Worm (Caenorhabditis elegans): ENCODE data around the gene rsks-1.

Gene rsks-1

DNA sequence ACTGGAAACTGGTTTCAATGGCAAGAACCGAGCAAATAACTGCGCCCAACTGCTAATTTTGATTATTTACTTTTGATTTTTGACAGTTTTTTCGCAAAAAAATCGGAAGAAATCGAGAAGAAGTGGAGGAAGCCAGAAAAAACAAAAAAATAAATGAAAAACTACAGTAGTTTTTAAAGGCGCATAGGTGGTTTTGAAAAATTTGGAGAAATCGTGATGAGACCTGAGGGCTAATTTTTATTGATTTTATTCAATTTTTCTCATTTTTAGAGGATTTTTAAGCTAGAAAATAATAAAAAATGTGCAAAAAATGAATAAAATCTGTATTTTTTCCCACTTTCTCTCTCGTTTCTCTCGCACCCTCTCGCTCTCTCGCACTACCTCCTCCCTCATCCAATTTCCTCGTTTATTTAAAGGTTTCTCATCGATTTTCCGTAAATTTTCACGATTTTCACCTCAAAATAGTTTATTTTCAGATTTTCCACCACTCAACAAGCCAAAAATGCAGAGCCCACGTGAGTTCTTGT lies 29.7 kb downstream of the rsks-1 start, which contains the start of gene Y47D3A.20:
Gene Y47D3A.20 (plus strand): TSS at position 477 of the 527 bp plus-strand sequence.
- no peak for TF ChIP-seq unc-62 (GFP tag; optimal IDR thresholded peaks at IDR 0.05)

DNA sequence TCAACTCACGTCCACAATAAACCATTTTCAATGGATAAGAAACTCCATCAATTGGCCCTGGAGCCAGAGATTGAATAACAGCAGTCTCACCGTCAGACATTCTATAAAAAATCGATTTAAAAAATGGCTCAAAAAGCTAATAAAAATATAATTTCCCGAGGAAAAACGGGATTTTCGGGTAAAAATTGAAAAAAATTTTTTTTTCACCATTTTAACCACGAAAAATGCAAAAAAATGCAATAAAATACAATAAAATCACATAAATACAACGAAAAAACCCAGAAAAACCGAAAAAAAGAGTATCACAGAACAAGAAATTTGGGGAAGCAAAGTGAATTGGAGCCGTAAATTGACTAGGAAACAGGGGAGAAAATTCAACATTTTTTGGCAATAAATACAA lies 33.9 kb downstream of the rsks-1 start, which contains the start of gene Y47D3A.21:
Gene Y47D3A.21 (minus strand): TSS at position 101 of the 400 bp plus-strand sequence.
- TF ChIP-seq unc-62 (GFP tag; optimal IDR thresholded peaks at IDR 0.05) = no peak

DNA sequence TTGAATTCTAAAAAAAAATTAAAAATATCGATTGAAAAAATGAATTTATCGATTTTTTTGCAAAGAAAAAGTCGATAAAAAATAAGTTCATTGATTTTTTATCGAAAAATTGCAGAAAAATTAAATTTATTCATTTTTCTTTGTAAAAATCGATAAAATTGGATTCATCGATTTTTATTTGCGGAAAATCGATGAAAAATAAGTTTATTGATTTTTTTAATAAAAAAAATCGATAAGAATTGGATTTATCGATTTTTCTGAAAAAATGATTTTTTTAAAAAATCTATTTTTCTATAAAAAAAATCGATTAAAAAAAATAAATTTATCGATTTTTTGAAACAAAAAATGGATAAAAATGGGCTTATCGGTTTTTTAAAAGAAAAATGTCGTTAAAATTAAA lies 35.0 kb downstream of the rsks-1 start:
- no peak for TF ChIP-seq unc-62 (GFP tag; optimal IDR thresholded peaks at IDR 0.05)

DNA sequence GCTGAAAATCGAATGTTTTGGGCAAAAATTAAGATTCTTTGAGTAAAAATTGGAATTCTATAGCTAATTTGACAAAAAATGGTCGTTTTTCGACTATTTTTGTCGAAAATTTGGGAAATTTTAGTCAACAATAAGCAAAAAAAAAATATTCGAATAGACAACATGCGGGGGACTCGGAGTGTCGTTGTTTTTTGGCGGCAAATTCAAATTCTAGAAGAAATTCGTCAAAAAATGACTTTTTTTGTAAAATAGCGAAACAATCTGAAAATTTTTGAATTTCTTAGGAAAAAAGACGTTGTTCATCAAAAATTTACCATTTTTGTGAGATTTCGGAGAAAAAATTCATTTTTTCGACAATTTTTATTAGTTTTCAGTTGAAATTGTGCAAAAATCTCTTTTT lies 38.7 kb downstream of the rsks-1 start:
- no peak for TF ChIP-seq unc-62 (GFP tag; optimal IDR thresholded peaks at IDR 0.05)

DNA sequence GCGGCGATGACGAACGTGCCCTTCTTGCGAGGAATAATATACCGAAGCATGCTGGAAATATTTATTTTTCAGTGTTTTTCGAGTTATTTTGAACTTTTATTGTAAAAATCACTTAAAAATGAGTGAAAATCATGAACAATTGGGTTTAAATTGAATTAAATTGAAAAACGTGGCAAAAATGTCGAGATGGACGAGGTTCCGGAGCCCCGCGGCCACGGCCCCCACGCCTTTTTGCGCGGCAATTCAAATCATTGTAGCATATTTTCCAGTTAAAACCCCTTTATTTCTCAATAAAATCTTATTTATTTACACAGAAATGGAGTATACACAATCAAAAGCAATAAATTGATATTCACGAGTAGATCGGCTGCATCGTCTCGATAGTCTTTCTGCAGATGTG lies 41.1 kb downstream of the rsks-1 start:
- no peak for TF ChIP-seq unc-62 (GFP tag; optimal IDR thresholded peaks at IDR 0.05)

DNA sequence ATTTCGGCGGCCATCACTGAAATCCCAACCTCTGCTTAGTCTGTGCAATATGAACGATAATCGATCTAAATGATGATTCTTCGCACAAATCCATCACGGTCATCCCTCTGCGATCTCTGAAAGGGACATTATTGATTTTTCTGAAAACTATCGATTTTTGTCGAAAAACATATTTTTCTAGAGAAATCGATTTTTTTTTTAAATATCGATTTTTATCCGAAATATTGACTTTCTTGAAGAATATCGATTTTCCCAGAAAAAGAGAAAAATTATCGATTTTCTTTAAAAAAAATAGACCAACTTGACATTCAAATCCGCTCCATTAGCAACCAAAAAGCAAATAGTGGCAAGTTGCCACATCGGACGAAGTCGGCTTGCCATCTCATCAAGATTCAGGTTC lies 42.4 kb downstream of the rsks-1 start:
- TF ChIP-seq unc-62 (GFP tag; optimal IDR thresholded peaks at IDR 0.05) = no peak

DNA sequence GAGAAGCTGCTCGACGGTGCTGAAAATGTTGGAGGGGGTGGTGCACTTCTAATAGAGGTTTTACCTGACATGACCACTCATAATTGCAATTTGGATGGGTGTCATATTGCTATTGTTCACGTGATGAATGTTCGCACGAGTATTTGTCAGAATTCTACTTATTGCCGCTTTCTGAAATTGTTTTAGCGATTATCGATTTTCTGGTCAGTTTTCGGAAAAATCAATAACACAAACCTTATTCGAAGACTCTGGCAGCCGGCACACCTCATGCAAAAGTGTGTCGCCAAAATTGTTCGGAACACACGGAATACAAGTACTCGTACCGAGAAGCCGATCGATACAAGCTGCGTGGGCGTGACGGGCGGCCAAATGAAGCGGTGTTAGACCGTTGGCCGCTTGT lies 43.4 kb downstream of the rsks-1 start:
- TF ChIP-seq unc-62 (GFP tag; optimal IDR thresholded peaks at IDR 0.05) = no peak

DNA sequence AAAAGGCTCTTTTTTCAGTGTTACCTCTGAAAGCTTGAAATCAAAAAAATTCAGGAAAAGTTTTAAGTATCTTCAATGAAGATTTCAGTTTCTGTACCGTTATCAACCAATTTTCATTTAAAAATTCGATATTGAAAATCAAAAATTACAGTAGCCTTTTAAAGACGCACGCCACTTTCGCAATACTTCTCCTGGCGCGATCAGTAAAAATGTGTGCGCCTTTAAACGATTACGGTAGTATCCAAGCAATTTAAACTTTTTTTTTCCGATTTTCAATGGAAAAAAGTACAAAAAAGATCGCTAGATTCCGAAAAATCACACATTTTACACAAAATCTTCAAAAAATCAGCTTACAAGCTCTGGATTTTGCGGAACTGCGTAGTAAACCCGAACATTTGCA lies 45.0 kb downstream of the rsks-1 start:
- TF ChIP-seq unc-62 (GFP tag; optimal IDR thresholded peaks at IDR 0.05) = no peak

DNA sequence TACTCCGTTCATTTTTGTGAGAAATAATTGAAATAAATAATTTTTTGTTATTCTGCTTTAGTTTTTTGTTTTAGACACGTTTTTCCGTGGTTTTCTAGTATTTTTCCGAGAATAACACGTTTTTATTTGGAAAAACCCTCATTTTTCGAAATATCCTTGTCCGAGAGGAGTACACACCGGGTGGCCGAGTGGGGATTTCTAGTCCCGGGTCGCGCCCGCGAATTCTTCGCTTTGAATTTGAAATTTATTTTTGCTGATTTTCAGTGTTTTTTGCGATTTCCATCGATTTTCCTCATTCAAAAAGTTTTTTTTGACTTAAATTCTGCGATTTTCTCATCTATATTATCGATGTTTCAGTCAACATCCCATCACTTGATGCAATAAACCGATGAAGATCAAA lies 45.6 kb downstream of the rsks-1 start, which contains the start of the genes gly-9, mib-1 and smc-3:
Gene gly-9 (minus strand): TSS at position 27 of the 400 bp plus-strand sequence.
Gene mib-1 (minus strand): TSS at position 123 of the 400 bp plus-strand sequence.
Gene smc-3 (plus strand): TSS at position 351 of the 400 bp plus-strand sequence.
- no peak for TF ChIP-seq unc-62 (GFP tag; optimal IDR thresholded peaks at IDR 0.05)
